Worm (Caenorhabditis elegans) whole organism, L2 larva: Measurements from ENCODE around the gene srj-25.

Experiments
- C34F6.9 ChIP-seq: fragments of 150-350 bp; optimal IDR thresholded peaks from 2 replicates; lab custom pipeline; 2014; ENCODE audit warnings: missing biosample characterization, missing genetic modification characterization
- F13H6.1 ChIP-seq: sonication (generic microtip); optimal IDR thresholded peaks from 2 replicates; lab custom pipeline; 2016; ENCODE audit warnings: missing genetic modification characterization, missing compliant biosample characterization
- R02D3.7 ChIP-seq: fragments of 150-350 bp; optimal IDR thresholded peaks from 2 replicates; lab custom pipeline; 2014; ENCODE audit warnings: missing biosample characterization, missing genetic modification characterization
- Y55F3AM.14 ChIP-seq: fragments of 200-800 bp; sonication (Bioruptor generic); optimal IDR thresholded peaks from 2 replicates; lab custom pipeline; 2018; ENCODE audit warnings: mild to moderate bottlenecking, missing genetic modification characterization, missing compliant biosample characterization
- ZK546.5 ChIP-seq: sonication (generic microtip); optimal IDR thresholded peaks from 2 replicates; lab custom pipeline; 2017; ENCODE audit warnings: missing biosample characterization, missing genetic modification characterization
- alr-1 ChIP-seq: fragments of 150-350 bp; optimal IDR thresholded peaks from 2 replicates; lab custom pipeline; 2014; ENCODE audit warnings: missing biosample characterization, missing genetic modification characterization
- ama-1 ChIP-seq: fragments of 150-350 bp; optimal IDR thresholded peaks from 2 replicates; lab custom pipeline; 2018; ENCODE audit warnings: inconsistent platforms
- ceh-16 ChIP-seq: fragments of 150-350 bp; optimal IDR thresholded peaks from 2 replicates; lab custom pipeline; 2014; ENCODE audit warnings: missing biosample characterization, missing genetic modification characterization
- ceh-82 ChIP-seq: fragments of 150-350 bp; optimal IDR thresholded peaks from 2 replicates; lab custom pipeline; 2014; ENCODE audit warnings: missing biosample characterization, missing genetic modification characterization
- dmd-4 ChIP-seq: sonication (generic microtip); optimal IDR thresholded peaks from 2 replicates; lab custom pipeline; 2017; ENCODE audit warnings: missing biosample characterization, missing genetic modification characterization
- egl-27 ChIP-seq: sonication (generic microtip); optimal IDR thresholded peaks from 3 replicates; lab custom pipeline; 2017; ENCODE audit warnings: missing biosample characterization, missing genetic modification reagents, missing genetic modification characterization
- elt-1 ChIP-seq: fragments of 150-350 bp; optimal IDR thresholded peaks from 2 replicates; lab custom pipeline; 2014; ENCODE audit warnings: missing biosample characterization, missing genetic modification characterization
- elt-3 ChIP-seq: sonication (generic microtip); optimal IDR thresholded peaks from 2 replicates; lab custom pipeline; 2017; ENCODE audit warnings: missing biosample characterization, missing genetic modification characterization
- fos-1 ChIP-seq: fragments of 150-350 bp; optimal IDR thresholded peaks from 2 replicates; lab custom pipeline; 2014; ENCODE audit warnings: missing biosample characterization, missing genetic modification characterization
- gmeb-1 ChIP-seq: fragments of 150-350 bp; optimal IDR thresholded peaks from 2 replicates; lab custom pipeline; 2014; ENCODE audit warnings: missing biosample characterization, missing genetic modification characterization
- lin-11 ChIP-seq: fragments of 150-350 bp; sonication (generic microtip); optimal IDR thresholded peaks from 2 replicates; lab custom pipeline; 2014; ENCODE audit warnings: missing biosample characterization, missing genetic modification characterization, inconsistent platforms, mixed read lengths
- lin-13 ChIP-seq: fragments of 150-350 bp; optimal IDR thresholded peaks from 2 replicates; lab custom pipeline; 2014; ENCODE audit warnings: missing biosample characterization, missing genetic modification reagents, missing genetic modification characterization
- lin-39 ChIP-seq: fragments of 150-350 bp; optimal IDR thresholded peaks from 2 replicates; lab custom pipeline; 2014; ENCODE audit warnings: missing biosample characterization, missing genetic modification reagents, missing genetic modification characterization
- lsy-2 ChIP-seq, 2 experiments: fragments of 150-350 bp in 1 of 2; sonication (generic microtip) in 1 of 2; optimal IDR thresholded peaks; 2 replicates each; lab custom pipeline; 2014 to 2017; ENCODE audit warnings: missing biosample characterization in 2 of 2, missing genetic modification characterization in 2 of 2
- mab-5 ChIP-seq: fragments of 150-350 bp; optimal IDR thresholded peaks from 2 replicates; lab custom pipeline; 2014; ENCODE audit warnings: missing biosample characterization, missing genetic modification characterization
- mbf-1 ChIP-seq: sonication (generic microtip); optimal IDR thresholded peaks from 2 replicates; lab custom pipeline; 2017; ENCODE audit warnings: missing biosample characterization, missing genetic modification characterization
- nhr-10 ChIP-seq: sonication (generic microtip); optimal IDR thresholded peaks from 2 replicates; lab custom pipeline; 2017; ENCODE audit warnings: missing biosample characterization, missing genetic modification characterization
- nhr-11 ChIP-seq: fragments of 150-350 bp; optimal IDR thresholded peaks from 2 replicates; lab custom pipeline; 2014; ENCODE audit warnings: missing biosample characterization, missing genetic modification characterization
- nhr-12 ChIP-seq: fragments of 150-350 bp; optimal IDR thresholded peaks from 2 replicates; lab custom pipeline; 2014; ENCODE audit warnings: missing biosample characterization, missing genetic modification characterization
- nhr-129 ChIP-seq: fragments of 150-350 bp; optimal IDR thresholded peaks from 2 replicates; lab custom pipeline; 2014; ENCODE audit warnings: missing biosample characterization, missing genetic modification characterization
- nhr-21 ChIP-seq: fragments of 150-350 bp; optimal IDR thresholded peaks from 2 replicates; lab custom pipeline; 2014; ENCODE audit warnings: missing biosample characterization, missing genetic modification characterization
- nhr-25 ChIP-seq: fragments of 150-350 bp; sonication (generic microtip); optimal IDR thresholded peaks from 3 replicates; lab custom pipeline; 2014; ENCODE audit warnings: missing biosample characterization, missing genetic modification characterization
- nhr-6 ChIP-seq: fragments of 150-350 bp; optimal IDR thresholded peaks from 2 replicates; lab custom pipeline; 2014; ENCODE audit warnings: missing biosample characterization, missing genetic modification characterization
- nhr-77 ChIP-seq: fragments of 150-350 bp; optimal IDR thresholded peaks from 2 replicates; lab custom pipeline; 2014; ENCODE audit warnings: missing biosample characterization, missing genetic modification characterization
- peb-1 ChIP-seq: fragments of 150-350 bp; optimal IDR thresholded peaks from 2 replicates; lab custom pipeline; 2014; ENCODE audit warnings: missing biosample characterization, missing genetic modification characterization
- sem-4 ChIP-seq: fragments of 150-350 bp; optimal IDR thresholded peaks from 2 replicates; lab custom pipeline; 2014; ENCODE audit warnings: missing biosample characterization, missing genetic modification reagents, missing genetic modification characterization
- skn-1 ChIP-seq: sonication (generic microtip); optimal IDR thresholded peaks from 2 replicates; lab custom pipeline; 2017; ENCODE audit warnings: missing biosample characterization, missing genetic modification characterization
- sma-3 ChIP-seq: sonication (generic microtip); optimal IDR thresholded peaks from 2 replicates; lab custom pipeline; 2016; ENCODE audit warnings: missing genetic modification reagents, missing genetic modification characterization, missing compliant biosample characterization
- snpc-4 ChIP-seq: fragments of 150-350 bp; optimal IDR thresholded peaks from 2 replicates; lab custom pipeline; 2014; ENCODE audit warnings: missing biosample characterization, missing genetic modification characterization
- unc-39 ChIP-seq: fragments of 150-350 bp; optimal IDR thresholded peaks from 2 replicates; lab custom pipeline; 2014; ENCODE audit warnings: missing biosample characterization, missing genetic modification characterization
- unc-55 ChIP-seq: fragments of 150-350 bp; sonication (generic microtip); optimal IDR thresholded peaks from 3 replicates; lab custom pipeline; 2014; ENCODE audit warnings: missing biosample characterization, missing genetic modification reagents, missing genetic modification characterization
- zag-1 ChIP-seq: fragments of 150-350 bp; optimal IDR thresholded peaks from 2 replicates; lab custom pipeline; 2014; ENCODE audit warnings: missing biosample characterization, missing genetic modification characterization
- ztf-1 ChIP-seq: fragments of 200-800 bp; sonication (Bioruptor generic); conservative IDR thresholded peaks from 2 replicates; pipeline ENCODE4 v1.3.6; 2022; ENCODE audit warnings: missing genetic modification characterization, missing compliant biosample characterization
- ztf-11 ChIP-seq: sonication (generic microtip); optimal IDR thresholded peaks from 2 replicates; lab custom pipeline; 2017; ENCODE audit warnings: missing biosample characterization, missing genetic modification characterization
- ztf-4 ChIP-seq: fragments of 150-350 bp; optimal IDR thresholded peaks from 2 replicates; lab custom pipeline; 2014; ENCODE audit warnings: missing biosample characterization, missing genetic modification characterization

The srj-25 gene

ce11 chrV:764732-765131, 28.7 kb upstream of the srj-25 start, which contains the start of gene str-238:
TSS of gene str-238 (plus strand) at chrV:765032.
- TF ChIP-seq elt-1 (tag; lab: Kevin White, UChicago) (no peak), nhr-12 (tag; lab: Kevin White, UChicago) (no peak), mab-5 (tag; lab: Kevin White, UChicago) (no peak), unc-39 (tag; lab: Kevin White, UChicago) (no peak), egl-27 (tag; lab: Kevin White, UChicago) (no peak), sma-3 (GFP tag; lab: Kevin White, UChicago) (no peak), gmeb-1 (no peak), nhr-6 (tag; lab: Kevin White, UChicago) (no peak), lsy-2 (tag; optimal IDR thresholded peaks at IDR 0.05; lab: Kevin White, UChicago) (no peak), lin-13 (GFP tag; lab: Kevin White, UChicago) (no peak), lin-11 (tag; lab: Kevin White, UChicago) (no peak), ZK546.5 (no peak), ceh-82 (no peak), nhr-77 (tag; lab: Kevin White, UChicago) (no peak), nhr-11 (tag; lab: Kevin White, UChicago) (no peak), dmd-4 (no peak), ztf-11 (tag; lab: Kevin White, UChicago) (no peak)

ce11 chrV:762340-762739, 26.3 kb upstream of the srj-25 start, which contains the start of gene srp-2:
TSS of gene srp-2 (plus strand) at chrV:762640.
- TF ChIP-seq R02D3.7, result no peak

ce11 chrV:761882-762281, 25.8 kb upstream of the srj-25 start, which contains the start of gene C05E4.12:
TSS of gene C05E4.12 (minus strand) at chrV:761982.
- TF ChIP-seq ama-1 (lab: Kevin White, UChicago), result no peak
- no peak for TF ChIP-seq lin-13 (GFP tag; lab: Kevin White, UChicago)
- TF ChIP-seq nhr-12 (tag; lab: Kevin White, UChicago), result no peak
- TF ChIP-seq snpc-4, result no peak
- TF ChIP-seq mab-5 (tag; lab: Kevin White, UChicago), result no peak
- no peak for TF ChIP-seq ztf-1 (GFP tag; lab: Robert Waterston, UW)
- TF ChIP-seq sma-3 (GFP tag; lab: Kevin White, UChicago), result no peak
- TF ChIP-seq lin-39 (tag; lab: Kevin White, UChicago), result no peak
- TF ChIP-seq lsy-2 (tag; optimal IDR thresholded peaks at IDR 0.05; lab: Kevin White, UChicago), result no peak
- TF ChIP-seq Y55F3AM.14 (GFP tag; lab: Kevin White, UChicago), result no peak
- TF ChIP-seq R02D3.7, result no peak
- TF ChIP-seq fos-1, result no peak
- TF ChIP-seq skn-1, result no peak
- no peak for TF ChIP-seq F13H6.1
- TF ChIP-seq mbf-1 (tag; lab: Kevin White, UChicago), result no peak
- TF ChIP-seq ztf-4 (tag; lab: Kevin White, UChicago), result no peak
- TF ChIP-seq unc-55 (GFP tag; lab: Kevin White, UChicago), result no peak
- no peak for TF ChIP-seq unc-39 (tag; lab: Kevin White, UChicago)
- TF ChIP-seq nhr-21 (tag; lab: Kevin White, UChicago), result no peak
- no peak for TF ChIP-seq sem-4 (tag; lab: Kevin White, UChicago)
- TF ChIP-seq, all 48 proteins: peak for 0

ce11 chrV:761235-761634, 25.2 kb upstream of the srj-25 start, which contains the start of gene C05E4.15:
TSS of gene C05E4.15 (minus strand) at chrV:761335.
- TF ChIP-seq unc-55 (GFP tag; lab: Kevin White, UChicago) (no peak), sem-4 (tag; lab: Kevin White, UChicago) (no peak), nhr-12 (tag; lab: Kevin White, UChicago) (no peak), lin-13 (GFP tag; lab: Kevin White, UChicago) (no peak), nhr-21 (tag; lab: Kevin White, UChicago) (no peak), nhr-11 (tag; lab: Kevin White, UChicago) (no peak), nhr-129 (no peak), elt-3 (tag; lab: Kevin White, UChicago) (no peak), mab-5 (tag; lab: Kevin White, UChicago) (no peak), C34F6.9 (no peak), alr-1 (no peak), F13H6.1 (no peak), unc-39 (tag; lab: Kevin White, UChicago) (no peak), ZK546.5 (no peak), gmeb-1 (no peak), ceh-16 (no peak)

ce11 chrV:756169-756568, 20.1 kb upstream of the srj-25 start, which contains the start of gene str-20:
TSS of gene str-20 (plus strand) at chrV:756469.
- TF ChIP-seq lin-11 (tag; lab: Kevin White, UChicago) (no peak), mab-5 (tag; lab: Kevin White, UChicago) (no peak), lin-13 (GFP tag; lab: Kevin White, UChicago) (no peak), peb-1 (tag; lab: Kevin White, UChicago) (no peak), lin-39 (tag; lab: Kevin White, UChicago) (no peak), ztf-1 (GFP tag; lab: Robert Waterston, UW) (no peak), ceh-16 (no peak), nhr-10 (tag; lab: Kevin White, UChicago) (no peak), nhr-25 (tag; lab: Kevin White, UChicago) (no peak), dmd-4 (no peak), zag-1 (no peak)
